Worm (Caenorhabditis elegans) whole organism, L1 larva: ENCODE data around the gene F12E12.1.

Experiments used
- Y116A8C.19 ChIP-seq: sonication (generic microtip); optimal IDR thresholded peaks from 2 replicates; lab custom pipeline; 2016; ENCODE audit warnings: missing compliant biosample characterization, missing genetic modification characterization, borderline replicate concordance
- ama-1 ChIP-seq: fragments of 150-350 bp; optimal IDR thresholded peaks from 2 replicates; lab custom pipeline; 2014
- ces-1 ChIP-seq: fragments of 150-350 bp; optimal IDR thresholded peaks from 2 replicates; lab custom pipeline; 2014; ENCODE audit warnings: missing biosample characterization, missing genetic modification reagents, missing genetic modification characterization
- egl-27 ChIP-seq, 2 experiments: fragments of 150-350 bp in 1 of 2; sonication (generic microtip); optimal IDR thresholded peaks; 3 replicates each; lab custom pipeline; 2017 to 2018; ENCODE audit warnings: missing biosample characterization in 2 of 2, missing genetic modification characterization in 2 of 2, missing genetic modification reagents in 2 of 2
- lin-13 ChIP-seq: fragments of 150-350 bp; optimal IDR thresholded peaks from 2 replicates; lab custom pipeline; 2014; ENCODE audit warnings: missing biosample characterization, missing genetic modification reagents, missing genetic modification characterization
- mep-1 ChIP-seq: fragments of 150-350 bp; optimal IDR thresholded peaks from 2 replicates; lab custom pipeline; 2014; ENCODE audit warnings: missing biosample characterization, missing genetic modification characterization
- nhr-237 ChIP-seq: fragments of 150-350 bp; optimal IDR thresholded peaks from 2 replicates; lab custom pipeline; 2014; ENCODE audit warnings: missing biosample characterization, missing genetic modification characterization
- nhr-76 ChIP-seq: sonication (generic microtip); optimal IDR thresholded peaks from 2 replicates; lab custom pipeline; 2017; ENCODE audit warnings: missing biosample characterization, missing genetic modification characterization
- nhr-77 ChIP-seq: fragments of 150-350 bp; optimal IDR thresholded peaks from 2 replicates; lab custom pipeline; 2014; ENCODE audit warnings: missing biosample characterization, missing genetic modification characterization
- unc-62 ChIP-seq: fragments of 150-350 bp; optimal IDR thresholded peaks from 2 replicates; lab custom pipeline; 2014; ENCODE audit warnings: missing biosample characterization, missing genetic modification reagents, missing genetic modification characterization
- zag-1 ChIP-seq: fragments of 150-350 bp; optimal IDR thresholded peaks from 2 replicates; lab custom pipeline; 2014; ENCODE audit warnings: missing biosample characterization, missing genetic modification characterization

- TF ChIP-seq nhr-237, result no peak
- no peak for TF ChIP-seq ces-1 (GFP tag; lab: Kevin White, UChicago)
- no peak for TF ChIP-seq mep-1 (tag; lab: Kevin White, UChicago)
- TF ChIP-seq zag-1 (tag; lab: Kevin White, UChicago), result no peak
- no peak for TF ChIP-seq unc-62 (GFP tag; lab: Kevin White, UChicago)
- no peak for TF ChIP-seq lin-13 (GFP tag; lab: Kevin White, UChicago)
- no peak for TF ChIP-seq nhr-77 (tag; lab: Kevin White, UChicago)
- no peak for TF ChIP-seq ama-1
- no peak for TF ChIP-seq Y116A8C.19 (tag; lab: Kevin White, UChicago)
- no peak for TF ChIP-seq egl-27 (tag; optimal IDR thresholded peaks at IDR 0.05; lab: Kevin White, UChicago)
- TF ChIP-seq nhr-76 (tag; lab: Kevin White, UChicago), result no peak
Measured at ce11 chrII:3775719-3776118, 34.0 kb downstream of the F12E12.1 start, which contains the start of gene T24E12.3.
